Worm (Caenorhabditis elegans): ENCODE measurements around the gene gnrr-5.

- TF ChIP-seq nhr-76 (tag; optimal IDR thresholded peaks at IDR 0.05): no peak
- TF ChIP-seq lin-13 (GFP tag; optimal IDR thresholded peaks at IDR 0.05): no peak
- no peak for TF ChIP-seq saeg-2 (GFP tag; IDR thresholded peaks at IDR 0.05)
Observed at ce11 chrV:4489893-4490292, 35.4 kb upstream of the gnrr-5 start.
